Worm (Caenorhabditis elegans): ENCODE data around the gene F20C5.6.

DNA sequence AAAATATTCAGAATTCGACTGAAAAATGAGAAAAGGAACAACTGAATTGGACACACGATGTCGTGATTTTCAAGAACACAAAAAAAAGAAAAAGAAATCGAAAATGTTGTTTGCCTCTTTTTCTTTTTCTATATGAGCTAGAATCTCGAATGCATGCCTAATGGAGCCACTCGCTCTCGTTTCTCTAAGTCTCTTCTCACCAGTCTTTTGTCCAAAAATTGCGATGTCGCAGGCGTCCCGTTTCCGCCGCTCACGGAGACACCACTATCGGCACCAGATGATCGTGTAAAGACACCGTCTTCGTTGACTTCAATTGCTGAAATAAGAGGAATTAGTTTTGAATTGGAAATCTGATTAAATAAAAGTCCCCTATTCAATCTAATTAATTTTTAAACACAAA lies 14.4 kb downstream of the F20C5.6 start:
- no peak for TF ChIP-seq ref-2 (tag; optimal IDR thresholded peaks at IDR 0.05)
- TF ChIP-seq elt-2 (tag; optimal IDR thresholded peaks at IDR 0.05) = no peak
- no peak for TF ChIP-seq ama-1 (optimal IDR thresholded peaks at IDR 0.05)
- no peak for TF ChIP-seq pqm-1 (tag; optimal IDR thresholded peaks at IDR 0.05)
- TF ChIP-seq ceh-19 (GFP tag; optimal IDR thresholded peaks at IDR 0.05) = no peak
- TF ChIP-seq gmeb-2 (tag; optimal IDR thresholded peaks at IDR 0.05) = no peak
- no peak for TF ChIP-seq sox-4 (tag; optimal IDR thresholded peaks at IDR 0.05)
- no peak for TF ChIP-seq eyg-1 (tag; optimal IDR thresholded peaks at IDR 0.05)
- no peak for TF ChIP-seq ceh-9 (tag; optimal IDR thresholded peaks at IDR 0.05)
- TF ChIP-seq fkh-10 (GFP tag; optimal IDR thresholded peaks at IDR 0.05) = no peak
- TF ChIP-seq ceh-2 (tag; optimal IDR thresholded peaks at IDR 0.05) = no peak
- TF ChIP-seq pros-1 (tag; optimal IDR thresholded peaks at IDR 0.05) = no peak

Measured in whole organism, late embryonic.